Worm (Caenorhabditis elegans): ENCODE measurements around the gene B0507.9.

ce11 chrV:8792814-8793213 is 27.0 kb upstream of the B0507.9 start:
- TF ChIP-seq him-1 (tag; optimal IDR thresholded peaks at IDR 0.05), result no peak
- no peak for TF ChIP-seq W03F9.2 (tag; optimal IDR thresholded peaks at IDR 0.05)
- no peak for TF ChIP-seq dao-5 (tag; optimal IDR thresholded peaks at IDR 0.05)
